Worm (Caenorhabditis elegans) whole organism, L4/young adult: ENCODE results near the gene srz-64.

Experiments used
- W03F9.2 ChIP-seq: fragments of 150-350 bp; optimal IDR thresholded peaks from 2 replicates; lab custom pipeline; 2014; ENCODE audit warnings: missing biosample characterization, missing genetic modification characterization
- him-1 ChIP-seq: sonication (generic microtip); optimal IDR thresholded peaks from 2 replicates; lab custom pipeline; 2016; ENCODE audit warnings: missing genotype, missing genetic modification reagents, missing genetic modification characterization, missing compliant biosample characterization

DNA sequence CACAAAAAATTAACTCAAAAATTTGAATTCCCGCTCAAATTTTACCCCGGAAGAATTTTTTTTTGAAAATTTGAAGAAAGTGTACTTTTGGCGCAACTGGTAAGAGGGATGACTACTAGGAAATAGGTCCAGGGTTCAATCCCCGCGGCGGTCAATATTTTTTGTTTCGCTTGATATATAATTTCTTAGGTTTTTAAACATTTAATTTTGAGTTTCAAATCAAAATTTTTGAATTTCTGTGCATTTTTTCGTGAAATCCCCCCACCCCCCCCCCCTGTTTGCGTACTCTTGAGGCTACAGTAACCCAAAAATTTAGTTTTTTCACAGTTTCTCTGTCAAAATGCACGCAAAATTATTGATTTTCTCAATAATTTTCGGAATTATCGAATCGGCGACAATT is 5.1 kb upstream of the srz-64 start, which contains the start of gene Y57G7A.1:
- TF ChIP-seq W03F9.2 (tag; lab: Kevin White, UChicago) (no peak), him-1 (tag; lab: Kevin White, UChicago) (no peak)
